Worm (Caenorhabditis elegans) whole organism, L2 larva: ENCODE data around the gene F38B7.17.

Experiments used
- ama-1 ChIP-seq: fragments of 150-350 bp; optimal IDR thresholded peaks from 2 replicates; lab custom pipeline; 2018; ENCODE audit warnings: inconsistent platforms
- elt-3 ChIP-seq: sonication (generic microtip); optimal IDR thresholded peaks from 2 replicates; lab custom pipeline; 2017; ENCODE audit warnings: missing biosample characterization, missing genetic modification characterization
- fos-1 ChIP-seq: fragments of 150-350 bp; optimal IDR thresholded peaks from 2 replicates; lab custom pipeline; 2014; ENCODE audit warnings: missing biosample characterization, missing genetic modification characterization
- mdl-1 ChIP-seq, 2 experiments: fragments of 150-350 bp in 1 of 2; sonication (generic microtip) in 1 of 2; optimal IDR thresholded peaks; 2 replicates each; lab custom pipeline; 2017; ENCODE audit warnings: missing biosample characterization in 2 of 2, missing genetic modification characterization in 2 of 2
- nhr-237 ChIP-seq: fragments of 150-350 bp; optimal IDR thresholded peaks from 2 replicates; lab custom pipeline; 2014; ENCODE audit warnings: missing biosample characterization, missing genetic modification characterization
- unc-39 ChIP-seq: fragments of 150-350 bp; optimal IDR thresholded peaks from 2 replicates; lab custom pipeline; 2014; ENCODE audit warnings: missing biosample characterization, missing genetic modification characterization

- TF ChIP-seq unc-39 (tag; lab: Kevin White, UChicago) (no peak), nhr-237 (tag; lab: Kevin White, UChicago) (no peak), elt-3 (tag; lab: Kevin White, UChicago) (no peak), fos-1 (tag; lab: Kevin White, UChicago) (no peak), mdl-1 (tag; optimal IDR thresholded peaks at IDR 0.05; lab: Kevin White, UChicago) (no peak), ama-1 (no peak)
Observed at ce11 chrV:11515145-11515544, 33.6 kb downstream of the F38B7.17 start.
